Worm (Caenorhabditis elegans): ENCODE measurements around the gene sav-1.

The sav-1 gene

DNA sequence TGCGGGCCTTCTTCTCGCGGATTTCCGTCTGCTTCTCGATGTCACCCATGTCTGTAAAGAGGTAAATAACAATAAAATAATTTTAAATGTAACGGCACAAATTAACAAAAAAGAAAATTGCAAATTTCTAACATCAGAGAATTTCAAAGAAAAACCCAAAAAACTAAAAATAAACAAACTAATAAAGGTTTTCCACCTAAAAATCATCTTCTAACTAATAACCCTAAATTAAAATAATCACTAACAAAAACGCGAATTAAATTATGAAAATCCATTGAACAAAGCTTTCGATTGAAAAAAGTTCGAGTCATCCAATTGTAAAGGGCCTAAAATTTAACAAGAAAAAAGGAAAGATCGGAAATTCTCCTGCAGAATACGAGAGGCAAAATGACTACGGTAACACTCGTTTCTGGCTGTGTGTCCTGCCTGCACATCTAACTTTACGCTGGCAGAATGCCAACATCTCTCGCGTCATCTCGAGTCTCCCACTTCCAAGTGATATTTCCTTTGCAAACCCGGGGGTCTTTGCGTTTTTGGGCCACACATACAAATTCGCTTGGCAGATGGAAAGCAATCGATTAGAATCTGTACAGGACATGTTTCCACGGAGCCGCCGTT is 44.3 kb downstream of the sav-1 start, which contains the start of gene rpl-11.2:
Gene rpl-11.2 (minus strand): TSS at position 51 of the 618 bp plus-strand sequence.
- TF ChIP-seq nhr-76 (tag; optimal IDR thresholded peaks at IDR 0.05) (no peak), zip-8 (tag; optimal IDR thresholded peaks at IDR 0.05) (no peak), unc-39 (tag; optimal IDR thresholded peaks at IDR 0.05) (no peak), nhr-12 (tag; optimal IDR thresholded peaks at IDR 0.05) (peak; percentile 26), hlh-1 (tag; optimal IDR thresholded peaks at IDR 0.05) (peak; percentile 83), nhr-2 (tag; optimal IDR thresholded peaks at IDR 0.05) (peak; percentile 70), unc-62 (GFP tag; optimal IDR thresholded peaks at IDR 0.05) (peak; percentile 93), mab-5 (tag; optimal IDR thresholded peaks at IDR 0.05) (no peak), ceh-43 (GFP tag; optimal IDR thresholded peaks at IDR 0.05) (no peak), sem-2 (GFP tag; optimal IDR thresholded peaks at IDR 0.05) (no peak), snpc-4 (tag; optimal IDR thresholded peaks at IDR 0.05) (no peak), unc-120 (tag; optimal IDR thresholded peaks at IDR 0.05; ENCODE audit: poor library complexity, severe bottlenecking) (peak; percentile 61), nhr-28 (tag; optimal IDR thresholded peaks at IDR 0.05) (no peak), bed-3 (GFP tag; optimal IDR thresholded peaks at IDR 0.05) (no peak), M03D4.4 (tag; optimal IDR thresholded peaks at IDR 0.05) (peak; percentile 48), ces-1 (GFP tag; optimal IDR thresholded peaks at IDR 0.05) (peak; percentile 75), ceh-83 (GFP tag; optimal IDR thresholded peaks at IDR 0.05) (no peak), ztf-11 (tag; optimal IDR thresholded peaks at IDR 0.05) (peak; percentile 76), lsy-2 (tag; optimal IDR thresholded peaks at IDR 0.05) (peak; percentile 99), flh-1 (GFP tag; optimal IDR thresholded peaks at IDR 0.05) (no peak), tbx-8 (GFP tag; optimal IDR thresholded peaks at IDR 0.05) (no peak), nhr-237 (tag; optimal IDR thresholded peaks at IDR 0.05) (peak; percentile 89), blmp-1 (tag; optimal IDR thresholded peaks at IDR 0.05) (no peak), elt-3 (tag; optimal IDR thresholded peaks at IDR 0.05) (no peak), lin-13 (tag; optimal IDR thresholded peaks at IDR 0.05) (peak; percentile 92), cnd-1 (tag; optimal IDR thresholded peaks at IDR 0.05) (peak; percentile 68), ham-2 (GFP tag; optimal IDR thresholded peaks at IDR 0.05) (no peak), pha-4 (tag; optimal IDR thresholded peaks at IDR 0.05) (peak; percentile 97), sptf-1 (tag; optimal IDR thresholded peaks at IDR 0.05) (peak; percentile 77), elt-1 (tag; optimal IDR thresholded peaks at IDR 0.05; ENCODE audit: borderline replicate concordance, insufficient read depth) (peak; percentile 31), lin-32 (GFP tag; optimal IDR thresholded peaks at IDR 0.05) (peak; percentile 31), mep-1 (tag; optimal IDR thresholded peaks at IDR 0.05) (peak; percentile 99), ceh-39 (tag; optimal IDR thresholded peaks at IDR 0.05) (peak; percentile 90), mls-2 (tag; optimal IDR thresholded peaks at IDR 0.05) (no peak), drap-1 (GFP tag; optimal IDR thresholded peaks at IDR 0.05) (peak; percentile 8)

DNA sequence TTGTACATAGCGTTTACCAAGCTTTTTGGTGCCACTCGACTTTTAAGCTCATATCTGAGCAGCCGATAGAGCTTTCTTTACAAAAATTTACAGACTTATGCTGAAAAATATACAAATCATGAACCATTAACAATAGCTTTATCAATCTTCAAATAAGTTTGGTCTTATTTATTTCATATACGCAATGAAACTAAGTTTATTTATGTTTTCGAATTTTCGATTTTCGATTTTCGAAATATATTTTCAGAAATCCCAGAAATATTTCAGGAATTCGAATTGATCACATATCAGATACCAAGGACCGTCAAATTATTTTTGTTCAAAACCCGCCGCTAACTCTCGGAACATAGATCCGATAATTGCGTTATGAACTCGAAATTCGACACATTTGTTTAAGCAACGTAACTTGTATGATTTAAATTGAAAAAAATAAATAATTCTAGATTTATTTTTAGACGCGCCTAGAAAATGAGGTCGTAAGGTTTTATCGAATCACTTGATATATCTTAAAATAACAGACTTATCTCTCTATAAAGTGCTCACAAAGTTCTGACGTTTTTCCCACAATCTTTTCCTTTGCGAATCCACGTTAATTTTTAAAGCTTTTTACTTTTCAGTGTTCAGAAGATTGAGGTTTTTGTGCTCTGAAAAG is 45.7 kb downstream of the sav-1 start:
- TF ChIP-seq lin-32 (GFP tag; optimal IDR thresholded peaks at IDR 0.05) (no peak), drap-1 (GFP tag; optimal IDR thresholded peaks at IDR 0.05) (no peak), mep-1 (tag; optimal IDR thresholded peaks at IDR 0.05) (no peak), sem-2 (GFP tag; optimal IDR thresholded peaks at IDR 0.05) (no peak), nhr-2 (tag; optimal IDR thresholded peaks at IDR 0.05) (no peak), ces-1 (GFP tag; optimal IDR thresholded peaks at IDR 0.05) (no peak), snpc-4 (tag; optimal IDR thresholded peaks at IDR 0.05) (no peak), pha-4 (tag; optimal IDR thresholded peaks at IDR 0.05) (no peak), tbx-8 (GFP tag; optimal IDR thresholded peaks at IDR 0.05) (no peak), nhr-28 (tag; optimal IDR thresholded peaks at IDR 0.05) (no peak), ceh-39 (tag; optimal IDR thresholded peaks at IDR 0.05) (no peak), mls-2 (tag; optimal IDR thresholded peaks at IDR 0.05) (no peak), unc-39 (tag; optimal IDR thresholded peaks at IDR 0.05) (no peak), lsy-2 (tag; optimal IDR thresholded peaks at IDR 0.05) (no peak), blmp-1 (tag; optimal IDR thresholded peaks at IDR 0.05) (no peak), elt-1 (tag; optimal IDR thresholded peaks at IDR 0.05; ENCODE audit: borderline replicate concordance, insufficient read depth) (no peak), nhr-12 (tag; optimal IDR thresholded peaks at IDR 0.05) (no peak), ceh-43 (GFP tag; optimal IDR thresholded peaks at IDR 0.05) (no peak), lin-13 (tag; optimal IDR thresholded peaks at IDR 0.05) (no peak)
